Worm (Caenorhabditis elegans) whole organism, L4 larva: Measurements from ENCODE around the gene T21E8.6.

Source experiments
- ama-1 ChIP-seq: fragments of 150-350 bp; optimal IDR thresholded peaks from 2 replicates; lab custom pipeline; 2014; ENCODE audit warnings: inconsistent platforms, mixed read lengths
- ceh-28 ChIP-seq: fragments of 150-350 bp; optimal IDR thresholded peaks from 2 replicates; lab custom pipeline; 2014; ENCODE audit warnings: missing biosample characterization, missing genetic modification reagents, missing genetic modification characterization
- ceh-62 ChIP-seq: sonication (generic microtip); optimal IDR thresholded peaks from 2 replicates; lab custom pipeline; 2017; ENCODE audit warnings: missing biosample characterization, missing genetic modification characterization
- dve-1 ChIP-seq: sonication (generic microtip); optimal IDR thresholded peaks from 2 replicates; lab custom pipeline; 2017; ENCODE audit warnings: antibody characterized with exemption, mild to moderate bottlenecking, missing genetic modification characterization, missing compliant biosample characterization; ENCODE audit not compliant: insufficient read depth
- pqm-1 ChIP-seq: sonication (generic microtip); optimal IDR thresholded peaks from 2 replicates; lab custom pipeline; 2017; ENCODE audit warnings: missing biosample characterization, missing genetic modification characterization
- skn-1 ChIP-seq: fragments of 150-350 bp; optimal IDR thresholded peaks from 2 replicates; lab custom pipeline; 2014; ENCODE audit warnings: missing biosample characterization, missing genetic modification characterization
- unc-62 ChIP-seq, 3 experiments: fragments of 150-350 bp in 1 of 3; sonication (generic microtip); optimal IDR thresholded peaks in 2 of 3; peaks in 1 of 3; 1 replicate in 1 of 3; 2 replicates in 2 of 3; lab custom pipeline; 2014 to 2017; ENCODE audit warnings: missing biosample characterization in 3 of 3, missing genetic modification characterization in 3 of 3, missing genetic modification reagents in 3 of 3, missing genotype in 1 of 3

DNA sequence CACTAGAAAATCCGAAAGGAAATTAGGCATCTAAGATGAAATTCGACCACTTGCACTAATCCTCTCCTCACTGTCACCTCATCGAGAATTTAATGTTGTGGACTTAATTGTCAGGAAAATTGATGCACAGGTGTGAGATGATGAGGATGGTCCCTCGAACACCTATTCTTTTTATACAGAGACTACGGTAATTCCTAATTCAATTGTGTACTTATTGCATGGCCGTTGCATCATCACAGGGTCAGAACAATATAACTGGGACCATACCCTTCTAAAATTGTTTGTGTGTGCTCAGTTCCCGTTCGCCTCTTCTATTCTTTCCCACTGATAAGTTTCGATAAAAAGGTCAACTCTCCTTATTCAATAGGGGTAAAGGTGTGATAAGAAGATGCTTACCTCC, 37.9 kb upstream of the T21E8.6 start:
- TF ChIP-seq ceh-28 (no peak), dve-1 (no peak), ama-1 (lab: Kevin White, UChicago) (no peak), unc-62 (GFP tag; optimal IDR thresholded peaks at IDR 0.05 in 1 of 2; lab: Kevin White, UChicago) (no peak), unc-62 (tag; optimal IDR thresholded peaks at IDR 0.05; lab: Kevin White, UChicago) (no peak), ceh-62 (tag; lab: Kevin White, UChicago) (no peak), skn-1 (tag; lab: Kevin White, UChicago) (no peak), pqm-1 (tag; lab: Kevin White, UChicago) (no peak)
